Worm (Caenorhabditis elegans) whole organism, late embryonic: Measurements from ENCODE around the gene ssq-3.

Source experiments
- C08G9.2 ChIP-seq: sonication (generic microtip); optimal IDR thresholded peaks from 2 replicates; lab custom pipeline; 2016; ENCODE audit warnings: mild to moderate bottlenecking, missing genetic modification characterization, moderate library complexity, missing compliant biosample characterization
- F13H6.1 ChIP-seq: sonication (generic microtip); optimal IDR thresholded peaks from 2 replicates; lab custom pipeline; 2016; ENCODE audit warnings: missing genetic modification characterization, missing compliant biosample characterization
- K09A11.1 ChIP-seq: sonication (generic microtip); optimal IDR thresholded peaks from 2 replicates; lab custom pipeline; 2017; ENCODE audit warnings: antibody characterized with exemption, mild to moderate bottlenecking, missing genetic modification characterization, missing compliant biosample characterization; ENCODE audit not compliant: insufficient read depth
- T23F11.4 ChIP-seq: fragments of 200-800 bp; sonication (Bioruptor generic); optimal IDR thresholded peaks from 2 replicates; lab custom pipeline; 2018; ENCODE audit warnings: mild to moderate bottlenecking, missing genetic modification characterization, missing compliant biosample characterization
- ahr-1 ChIP-seq: sonication (generic microtip); optimal IDR thresholded peaks from 2 replicates; lab custom pipeline; 2016; ENCODE audit warnings: missing genetic modification characterization, missing compliant biosample characterization
- ceh-18 ChIP-seq: sonication (generic microtip); optimal IDR thresholded peaks from 2 replicates; lab custom pipeline; 2016; ENCODE audit warnings: missing genetic modification characterization, missing compliant biosample characterization
- ceh-24 ChIP-seq: sonication (generic microtip); optimal IDR thresholded peaks from 2 replicates; lab custom pipeline; 2016; ENCODE audit warnings: mild to moderate bottlenecking, missing genetic modification characterization, missing compliant biosample characterization
- ceh-30 ChIP-seq: fragments of 150-350 bp; optimal IDR thresholded peaks from 2 replicates; lab custom pipeline; 2014; ENCODE audit warnings: missing biosample characterization, missing genetic modification characterization
- ceh-31 ChIP-seq: sonication (generic microtip); optimal IDR thresholded peaks from 2 replicates; lab custom pipeline; 2016; ENCODE audit warnings: missing genetic modification characterization, missing compliant biosample characterization
- ceh-34 ChIP-seq: sonication (generic microtip); optimal IDR thresholded peaks from 2 replicates; lab custom pipeline; 2016; ENCODE audit warnings: mild to moderate bottlenecking, missing genetic modification characterization, missing compliant biosample characterization
- ceh-45 ChIP-seq: fragments of 200-800 bp; sonication (Bioruptor generic); IDR thresholded peaks from 2 replicates; pipeline ENCODE4 v1.3.6; 2022; ENCODE audit warnings: missing genetic modification reagents, missing genetic modification characterization, missing compliant biosample characterization
- ceh-48 ChIP-seq: sonication (generic microtip); optimal IDR thresholded peaks from 2 replicates; lab custom pipeline; 2016; ENCODE audit warnings: missing genetic modification characterization, inconsistent platforms, missing compliant biosample characterization
- ceh-6 ChIP-seq: fragments of 200-800 bp; sonication (Bioruptor generic); optimal IDR thresholded peaks from 2 replicates; lab custom pipeline; 2018; ENCODE audit warnings: mild to moderate bottlenecking, missing genetic modification characterization, missing compliant biosample characterization
- ceh-9 ChIP-seq: sonication (generic microtip); optimal IDR thresholded peaks from 2 replicates; lab custom pipeline; 2016; ENCODE audit warnings: mild to moderate bottlenecking, missing genetic modification characterization, inconsistent platforms, missing compliant biosample characterization
- che-1 ChIP-seq: sonication (generic microtip); optimal IDR thresholded peaks from 2 replicates; lab custom pipeline; 2016; ENCODE audit warnings: mild to moderate bottlenecking, missing genetic modification characterization, missing compliant biosample characterization
- elt-2 ChIP-seq: sonication (generic microtip); optimal IDR thresholded peaks from 2 replicates; lab custom pipeline; 2016; ENCODE audit warnings: missing genetic modification reagents, missing genetic modification characterization, missing compliant biosample characterization
- elt-4 ChIP-seq: sonication (generic microtip); optimal IDR thresholded peaks from 2 replicates; lab custom pipeline; 2016; ENCODE audit warnings: missing genetic modification characterization, missing compliant biosample characterization
- ets-4 ChIP-seq: sonication (generic microtip); optimal IDR thresholded peaks from 2 replicates; lab custom pipeline; 2016; ENCODE audit warnings: missing genetic modification characterization, missing compliant biosample characterization
- hlh-13 ChIP-seq: fragments of 200-800 bp; sonication (Bioruptor generic); optimal IDR thresholded peaks from 2 replicates; lab custom pipeline; 2018; ENCODE audit warnings: mild to moderate bottlenecking, missing genetic modification characterization, missing compliant biosample characterization
- hlh-15 ChIP-seq: sonication (generic microtip); optimal IDR thresholded peaks from 2 replicates; lab custom pipeline; 2016; ENCODE audit warnings: missing genetic modification characterization, missing compliant biosample characterization
- hlh-30 ChIP-seq: sonication (generic microtip); optimal IDR thresholded peaks from 2 replicates; lab custom pipeline; 2017; ENCODE audit warnings: antibody characterized with exemption, missing genetic modification characterization, missing compliant biosample characterization; ENCODE audit not compliant: insufficient read depth
- hlh-6 ChIP-seq: sonication (generic microtip); optimal IDR thresholded peaks from 2 replicates; lab custom pipeline; 2016; ENCODE audit warnings: missing genotype, missing genetic modification characterization, missing compliant biosample characterization
- hlh-8 ChIP-seq: sonication (generic microtip); optimal IDR thresholded peaks from 2 replicates; lab custom pipeline; 2016; ENCODE audit warnings: missing genotype, missing genetic modification characterization, missing compliant biosample characterization
- lin-11 ChIP-seq: fragments of 200-800 bp; sonication (Bioruptor generic); optimal IDR thresholded peaks from 2 replicates; lab custom pipeline; 2018; ENCODE audit warnings: mild to moderate bottlenecking, missing genetic modification characterization, missing compliant biosample characterization
- mec-3 ChIP-seq: sonication (generic microtip); optimal IDR thresholded peaks from 2 replicates; lab custom pipeline; 2016; ENCODE audit warnings: borderline replicate concordance, missing genetic modification characterization, missing compliant biosample characterization
- nfya-1 ChIP-seq: sonication (generic microtip); optimal IDR thresholded peaks from 2 replicates; lab custom pipeline; 2017; ENCODE audit warnings: missing genetic modification characterization, mild to moderate bottlenecking, missing compliant biosample characterization, antibody characterized with exemption, moderate library complexity
- nhr-11 ChIP-seq: fragments of 150-350 bp; optimal IDR thresholded peaks from 2 replicates; lab custom pipeline; 2014; ENCODE audit warnings: missing biosample characterization, missing genetic modification characterization
- nhr-232 ChIP-seq: sonication (generic microtip); optimal IDR thresholded peaks from 2 replicates; lab custom pipeline; 2016; ENCODE audit warnings: missing genetic modification characterization, missing compliant biosample characterization
- odd-2 ChIP-seq: sonication (generic microtip); optimal IDR thresholded peaks from 2 replicates; lab custom pipeline; 2017; ENCODE audit warnings: antibody characterized with exemption, mild to moderate bottlenecking, missing genetic modification characterization, missing compliant biosample characterization
- pat-9 ChIP-seq: fragments of 200-800 bp; sonication (Bioruptor generic); optimal IDR thresholded peaks from 2 replicates; lab custom pipeline; 2018; ENCODE audit warnings: mild to moderate bottlenecking, missing genetic modification characterization, moderate library complexity, missing compliant biosample characterization
- pha-2 ChIP-seq: sonication (generic microtip); optimal IDR thresholded peaks from 2 replicates; lab custom pipeline; 2017; ENCODE audit warnings: mild to moderate bottlenecking, missing genetic modification characterization, missing compliant biosample characterization
- pha-4 ChIP-seq: fragments of 150-350 bp; optimal IDR thresholded peaks from 2 replicates; lab custom pipeline; 2018; ENCODE audit warnings: missing biosample characterization, missing genetic modification reagents, missing genetic modification characterization
- pqm-1 ChIP-seq: sonication (generic microtip); optimal IDR thresholded peaks from 2 replicates; lab custom pipeline; 2016; ENCODE audit warnings: missing genetic modification characterization, missing compliant biosample characterization
- pros-1 ChIP-seq: fragments of 150-350 bp; optimal IDR thresholded peaks from 2 replicates; lab custom pipeline; 2014; ENCODE audit warnings: missing biosample characterization, missing genetic modification reagents, missing genetic modification characterization
- ref-2 ChIP-seq: sonication (generic microtip); optimal IDR thresholded peaks from 2 replicates; lab custom pipeline; 2016; ENCODE audit warnings: missing genetic modification characterization, missing compliant biosample characterization
- rnt-1 ChIP-seq: sonication (generic microtip); optimal IDR thresholded peaks from 2 replicates; lab custom pipeline; 2016; ENCODE audit warnings: missing genetic modification characterization, missing compliant biosample characterization
- sdc-2 ChIP-seq: sonication (generic microtip); optimal IDR thresholded peaks from 2 replicates; lab custom pipeline; 2016; ENCODE audit warnings: missing genotype, missing genetic modification characterization, missing compliant biosample characterization
- sox-2 ChIP-seq: fragments of 200-800 bp; sonication (Bioruptor generic); IDR thresholded peaks from 2 replicates; pipeline ENCODE4 v1.3.6; 2022; ENCODE audit warnings: missing genetic modification reagents, missing genetic modification characterization, missing compliant biosample characterization
- tbx-2 ChIP-seq: sonication (generic microtip); optimal IDR thresholded peaks from 2 replicates; lab custom pipeline; 2016; ENCODE audit warnings: missing genetic modification characterization, missing compliant biosample characterization
- unc-42 ChIP-seq: sonication (generic microtip); optimal IDR thresholded peaks from 2 replicates; lab custom pipeline; 2016; ENCODE audit warnings: missing genotype, missing genetic modification characterization, missing compliant biosample characterization
- unc-55 ChIP-seq: sonication (generic microtip); optimal IDR thresholded peaks from 2 replicates; lab custom pipeline; 2017; ENCODE audit warnings: missing biosample characterization, missing genetic modification reagents, missing genetic modification characterization

ssq-3 gene

DNA sequence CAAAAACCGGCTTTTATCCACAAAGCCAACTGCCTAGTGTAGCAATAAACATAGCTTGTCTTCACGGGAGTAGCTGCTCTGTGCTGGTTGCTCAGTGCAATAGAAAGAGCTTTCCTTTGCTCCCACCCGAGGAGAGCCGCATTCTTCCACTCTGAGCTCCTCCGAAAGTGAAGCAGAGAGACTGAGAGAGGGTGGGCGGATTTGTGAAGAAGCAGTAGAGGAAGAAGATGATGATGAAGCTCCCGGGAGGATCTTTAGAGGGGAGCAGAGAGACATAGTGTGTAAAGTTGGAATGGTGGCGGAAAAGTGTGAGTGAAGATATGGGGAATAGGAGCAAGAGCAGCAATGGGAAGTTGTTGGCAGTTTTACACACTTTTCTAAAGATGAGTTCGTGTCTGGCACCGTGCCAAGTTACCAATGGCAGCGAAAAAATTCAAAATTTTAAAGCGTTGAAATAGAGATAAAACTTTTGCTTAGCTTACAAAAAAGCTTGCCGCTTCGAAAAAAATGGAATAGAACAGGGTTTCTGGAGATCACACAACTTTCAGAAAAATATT is 12.8 kb upstream of the ssq-3 start, which contains the start of gene ZC477.4 (continued):
- TF ChIP-seq ceh-31 (tag; lab: Kevin White, UChicago) = peak; percentile 7
- TF ChIP-seq ceh-9 (tag; lab: Kevin White, UChicago) = no peak
- peak; percentile 56 for TF ChIP-seq nfya-1 (tag; lab: Kevin White, UChicago)
- no peak for TF ChIP-seq hlh-30 (tag; lab: Kevin White, UChicago)
- peak; percentile 25 for TF ChIP-seq ceh-34 (tag; lab: Kevin White, UChicago)
- no peak for TF ChIP-seq ceh-6 (GFP tag; lab: Kevin White, UChicago)
- TF ChIP-seq unc-55 (GFP tag; lab: Kevin White, UChicago) = peak; percentile 72
- no peak for TF ChIP-seq hlh-15 (tag; lab: Kevin White, UChicago)
- peak; percentile 74 for TF ChIP-seq pat-9 (tag; lab: Kevin White, UChicago)
- TF ChIP-seq nhr-232 (tag; lab: Kevin White, UChicago) = no peak
- TF ChIP-seq F13H6.1 (tag; lab: Kevin White, UChicago) = peak; percentile 19
- TF ChIP-seq, all 69 proteins: peak for 14

- TF ChIP-seq ceh-18 (tag; lab: Kevin White, UChicago) = peak; percentile 46
- no peak for TF ChIP-seq rnt-1 (tag; lab: Kevin White, UChicago)
- TF ChIP-seq unc-55 (GFP tag; lab: Kevin White, UChicago) = peak; percentile 21
- no peak for TF ChIP-seq ahr-1
- TF ChIP-seq ceh-24 (tag; lab: Kevin White, UChicago) = no peak
- TF ChIP-seq nfya-1 (tag; lab: Kevin White, UChicago) = peak; percentile 51
- peak; percentile 56 for TF ChIP-seq ceh-34 (tag; lab: Kevin White, UChicago)
- TF ChIP-seq pat-9 (tag; lab: Kevin White, UChicago) = no peak
- peak; percentile 24 for TF ChIP-seq tbx-2 (tag; lab: Kevin White, UChicago)
- TF ChIP-seq, all 69 proteins: peak for 5
These were observed 12.0 kb upstream of the ssq-3 start for ce11 chrIV:7099377-7099776.

- no peak for TF ChIP-seq pha-4 (tag; lab: Kevin White, UChicago)
- no peak for TF ChIP-seq hlh-13
- no peak for TF ChIP-seq pha-2
- no peak for TF ChIP-seq ceh-18 (tag; lab: Kevin White, UChicago)
- TF ChIP-seq rnt-1 (tag; lab: Kevin White, UChicago) = no peak
- no peak for TF ChIP-seq C08G9.2
- TF ChIP-seq ceh-45 (GFP tag; lab: Robert Waterston, UW) = no peak
- TF ChIP-seq nfya-1 (tag; lab: Kevin White, UChicago) = peak; percentile 37
- TF ChIP-seq sdc-2 (tag; lab: Kevin White, UChicago) = no peak
- no peak for TF ChIP-seq mec-3 (tag; lab: Kevin White, UChicago)
- no peak for TF ChIP-seq che-1
- TF ChIP-seq ceh-30 (tag; lab: Kevin White, UChicago) = no peak
- TF ChIP-seq unc-42 (tag; lab: Kevin White, UChicago) = peak; percentile 16
- no peak for TF ChIP-seq pros-1 (tag; lab: Kevin White, UChicago)
- no peak for TF ChIP-seq ref-2 (tag; lab: Kevin White, UChicago)
- no peak for TF ChIP-seq ets-4 (tag; lab: Kevin White, UChicago)
- TF ChIP-seq lin-11 (tag; lab: Kevin White, UChicago) = no peak
- no peak for TF ChIP-seq odd-2 (tag; lab: Kevin White, UChicago)
These were observed 8.2 kb upstream of the ssq-3 start, which contains the start of the genes rde-8 and ZC477.3 for ce11 chrIV:7103211-7103679. Gene rde-8, minus strand, starts transcription at chrIV:7103261. Gene ZC477.3, plus strand, starts transcription at chrIV:7103492.

- TF ChIP-seq elt-2 (tag; lab: Kevin White, UChicago) (no peak), pat-9 (tag; lab: Kevin White, UChicago) (no peak), nhr-11 (tag; lab: Kevin White, UChicago) (no peak), sox-2 (GFP tag; lab: Robert Waterston, UW) (no peak), hlh-8 (no peak), unc-42 (tag; lab: Kevin White, UChicago) (no peak), hlh-30 (tag; lab: Kevin White, UChicago) (no peak), hlh-6 (no peak), elt-4 (tag; lab: Kevin White, UChicago) (no peak), T23F11.4 (GFP tag; lab: Kevin White, UChicago) (no peak), pha-2 (no peak), hlh-13 (no peak), pqm-1 (no peak), ceh-48 (tag; lab: Kevin White, UChicago) (no peak), K09A11.1 (no peak), ahr-1 (no peak), F13H6.1 (tag; lab: Kevin White, UChicago) (no peak)
These were observed 3.5 kb upstream of the ssq-3 start, which contains the start of gene ZC477.2 for ce11 chrIV:7107893-7108292. Gene ZC477.2, plus strand, starts transcription at chrIV:7108193.
